Worm (Caenorhabditis elegans) whole organism, early embryonic: ENCODE measurements around the gene msp-10.

Source experiments
- F13C5.2 ChIP-seq: sonication (generic microtip); optimal IDR thresholded peaks from 2 replicates; lab custom pipeline; 2017; ENCODE audit warnings: mild to moderate bottlenecking, missing genetic modification characterization, inconsistent platforms, missing compliant biosample characterization
- aly-1 ChIP-seq: sonication (generic microtip); optimal IDR thresholded peaks from 2 replicates; lab custom pipeline; 2016; ENCODE audit warnings: missing genetic modification characterization, missing compliant biosample characterization
- ama-1 ChIP-seq: fragments of 150-350 bp; optimal IDR thresholded peaks from 2 replicates; lab custom pipeline; 2014
- ceh-36 ChIP-seq: sonication (generic microtip); optimal IDR thresholded peaks from 2 replicates; lab custom pipeline; 2016; ENCODE audit warnings: missing genetic modification characterization, inconsistent platforms, missing compliant biosample characterization
- flt-1 ChIP-seq: fragments of 200-800 bp; sonication (Bioruptor generic); IDR thresholded peaks from 2 replicates; pipeline ENCODE4 v1.3.6; 2022; ENCODE audit warnings: missing genetic modification characterization, missing compliant biosample characterization
- hmbx-1 ChIP-seq: sonication (generic microtip); optimal IDR thresholded peaks from 2 replicates; lab custom pipeline; 2016; ENCODE audit warnings: mild to moderate bottlenecking, missing genetic modification characterization, missing compliant biosample characterization
- hmg-4 ChIP-seq: fragments of 200-800 bp; sonication (Bioruptor generic); optimal IDR thresholded peaks from 2 replicates; lab custom pipeline; 2018; ENCODE audit warnings: mild to moderate bottlenecking, missing genetic modification characterization, missing compliant biosample characterization
- scrt-1 ChIP-seq: fragments of 200-800 bp; sonication (Bioruptor generic); IDR thresholded peaks from 2 replicates; pipeline ENCODE4 v1.3.6; 2022; ENCODE audit warnings: missing genetic modification characterization, missing compliant biosample characterization
- tra-4 ChIP-seq: sonication (generic microtip); optimal IDR thresholded peaks from 2 replicates; lab custom pipeline; 2017; ENCODE audit warnings: missing genetic modification characterization, missing compliant biosample characterization

DNA sequence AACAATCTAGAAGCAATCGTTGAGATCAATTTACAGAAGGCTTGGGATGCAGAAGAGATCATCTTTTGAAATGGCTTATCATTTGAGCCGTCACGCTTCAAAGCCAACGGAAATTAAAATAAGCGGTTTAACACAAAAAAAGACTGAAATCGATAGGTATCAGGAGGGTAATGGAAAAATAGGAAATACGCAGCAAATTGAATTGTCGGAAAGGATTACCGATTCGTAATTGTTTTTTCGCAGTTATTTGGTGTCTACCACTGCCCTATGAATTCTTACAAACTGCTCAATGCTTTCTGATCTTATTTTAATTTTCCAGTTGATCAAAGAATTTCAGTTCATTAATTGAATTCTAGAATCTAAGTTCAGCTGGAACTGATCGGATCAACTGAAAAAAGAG is 26.0 kb upstream of the msp-10 start:
- TF ChIP-seq aly-1: no peak
- TF ChIP-seq flt-1 (GFP tag; lab: Robert Waterston, UW): no peak
- no peak for TF ChIP-seq ceh-36 (tag; lab: Kevin White, UChicago)
- TF ChIP-seq ama-1: no peak
- TF ChIP-seq hmg-4 (GFP tag; lab: Kevin White, UChicago): no peak
- TF ChIP-seq tra-4 (tag; lab: Kevin White, UChicago): no peak
- TF ChIP-seq hmbx-1: no peak
- TF ChIP-seq F13C5.2: no peak
- TF ChIP-seq scrt-1 (GFP tag; lab: Robert Waterston, UW): no peak
